Fruit fly (Drosophila melanogaster): ENCODE results near the gene CG12003.

The CG12003 gene

dm6 chr3L:1584003-1584402 lies 18.8 kb downstream of the CG12003 start (continued):
- TF ChIP-seq CG8281 (tag; optimal IDR thresholded peaks at IDR 0.05) = no peak
- no peak for TF ChIP-seq CG11504 (tag; optimal IDR thresholded peaks at IDR 0.05)
- TF ChIP-seq CG12942 (GFP tag; optimal IDR thresholded peaks at IDR 0.05) = peak; percentile 61
- peak; percentile 36; the same call in 2 of the 3 replicates for TF ChIP-seq B-H1 (GFP tag; IDR thresholded peaks at IDR 0.05)
- TF ChIP-seq CG16813 (GFP tag; IDR thresholded peaks at IDR 0.05; ENCODE audit: partially characterized antibody) = no peak
- peak; percentile 19; the same call in 1 of the 2 replicates for TF ChIP-seq crol (GFP tag; IDR thresholded peaks at IDR 0.05)
- TF ChIP-seq dimm (GFP tag; IDR thresholded peaks at IDR 0.05) = no peak
- no peak for TF ChIP-seq Opbp (GFP tag; IDR thresholded peaks at IDR 0.05; ENCODE audit: partially characterized antibody)
- peak; percentile 37; the same call in 1 of the 2 replicates for TF ChIP-seq CG11696 (GFP tag; IDR thresholded peaks at IDR 0.05)
- TF ChIP-seq CG12391 (tag; optimal IDR thresholded peaks at IDR 0.05) = peak; percentile 78
- no peak for TF ChIP-seq Myb (GFP tag; optimal IDR thresholded peaks at IDR 0.05)
- peak; percentile 25 for TF ChIP-seq fu2 (GFP tag; optimal IDR thresholded peaks at IDR 0.05)
- no peak for TF ChIP-seq CG11085 (GFP tag; IDR thresholded peaks at IDR 0.05)
- no peak for TF ChIP-seq nerfin-2 (GFP tag; IDR thresholded peaks at IDR 0.05; ENCODE audit: partially characterized antibody)
- peak; percentile 29 for TF ChIP-seq pnt (GFP tag; optimal IDR thresholded peaks at IDR 0.05)
- 0 out of 3 replicates have a peak, but pooled peaks have one; percentile 19 for TF ChIP-seq z (GFP tag; IDR thresholded peaks at IDR 0.05)
- TF ChIP-seq CG17912 (GFP tag; optimal IDR thresholded peaks at IDR 0.05) = no peak
- peak; percentile 36; the same call in 1 of the 2 replicates for TF ChIP-seq Atf6 (GFP tag; IDR thresholded peaks at IDR 0.05)
- no peak for TF ChIP-seq gfzf (GFP tag; optimal IDR thresholded peaks at IDR 0.05)
- peak; percentile 69 for TF ChIP-seq Hsf (GFP tag; optimal IDR thresholded peaks at IDR 0.05)
- TF ChIP-seq trh (GFP tag; optimal IDR thresholded peaks at IDR 0.05) = peak; percentile 26
- TF ChIP-seq CG9817 (tag; optimal IDR thresholded peaks at IDR 0.05) = peak; percentile 39
- no peak for TF ChIP-seq zen2 (GFP tag; IDR thresholded peaks at IDR 0.05; ENCODE audit: partially characterized antibody)
- no peak for TF ChIP-seq HHEX (GFP tag; optimal IDR thresholded peaks at IDR 0.05)
- no peak for TF ChIP-seq CG6791 (GFP tag; IDR thresholded peaks at IDR 0.05; ENCODE audit: partially characterized antibody)
- TF ChIP-seq CG9797 (GFP tag; optimal IDR thresholded peaks at IDR 0.05) = no peak
- no peak for TF ChIP-seq insv (GFP tag; optimal IDR thresholded peaks at IDR 0.05)
- TF ChIP-seq nerfin-1 (tag; optimal IDR thresholded peaks at IDR 0.05) = peak; percentile 21
- peak; percentile 48 for TF ChIP-seq CG11723 (GFP tag; optimal IDR thresholded peaks at IDR 0.05)
- TF ChIP-seq kni (GFP tag; optimal IDR thresholded peaks at IDR 0.05) = no peak
- no peak for TF ChIP-seq jigr1 (GFP tag; IDR thresholded peaks at IDR 0.05)
- TF ChIP-seq Abd-B (GFP tag; optimal IDR thresholded peaks at IDR 0.05) = peak; percentile 41
- no peak for TF ChIP-seq CG7372 (GFP tag; IDR thresholded peaks at IDR 0.05)
- no peak for TF ChIP-seq CG3838 (GFP tag; optimal IDR thresholded peaks at IDR 0.05)
- peak; percentile 30; the same call in 1 of the 2 replicates for TF ChIP-seq sisA (GFP tag; IDR thresholded peaks at IDR 0.05)
- no peak for TF ChIP-seq CG30020 (tag; optimal IDR thresholded peaks at IDR 0.05)
- TF ChIP-seq CG4730 (GFP tag; IDR thresholded peaks at IDR 0.05) = peak; percentile 5; the same call in 1 of the 2 replicates
- TF ChIP-seq gce (GFP tag; IDR thresholded peaks at IDR 0.05) = peak; percentile 67; the same call in 1 of the 3 replicates
- peak; percentile 55 for TF ChIP-seq lilli (GFP tag; optimal IDR thresholded peaks at IDR 0.05)
- peak; percentile 75 for TF ChIP-seq CG6689 (GFP tag; IDR thresholded peaks at IDR 0.05)
- TF ChIP-seq CG14441 (GFP tag; IDR thresholded peaks at IDR 0.05) = peak; percentile 76
- TF ChIP-seq Gug (GFP tag; IDR thresholded peaks at IDR 0.05) = peak; percentile 44; the same call in 2 of the 4 replicates
- TF ChIP-seq Dfd (GFP tag; optimal IDR thresholded peaks at IDR 0.05) = no peak
- peak; percentile 70; the same call in 1 of the 2 replicates for TF ChIP-seq Awh (GFP tag; IDR thresholded peaks at IDR 0.05)
- TF ChIP-seq salm (tag; optimal IDR thresholded peaks at IDR 0.05) = peak; percentile 6
- TF ChIP-seq CG5245 (GFP tag; optimal IDR thresholded peaks at IDR 0.05) = no peak
- no peak for TF ChIP-seq CG7963 (GFP tag; IDR thresholded peaks at IDR 0.05; ENCODE audit: partially characterized antibody)
- no peak for TF ChIP-seq CG10147 (GFP tag; optimal IDR thresholded peaks at IDR 0.05)
- TF ChIP-seq Adf1 (GFP tag; IDR thresholded peaks at IDR 0.05) = no peak
- no peak for TF ChIP-seq CG15514 (GFP tag; optimal IDR thresholded peaks at IDR 0.05)
- no peak for TF ChIP-seq ranshi (GFP tag; IDR thresholded peaks at IDR 0.05)

Measured in whole organism, embryonic.